Worm (Caenorhabditis elegans) whole organism, L1 larva: ENCODE measurements around the gene C32D5.7.

Experiments used
- alr-1 ChIP-seq: fragments of 200-800 bp; sonication (Bioruptor generic); optimal IDR thresholded peaks from 2 replicates; lab custom pipeline; 2018; ENCODE audit warnings: borderline replicate concordance, mild to moderate bottlenecking, missing genetic modification characterization, missing compliant biosample characterization
- ama-1 ChIP-seq: fragments of 150-350 bp; optimal IDR thresholded peaks from 2 replicates; lab custom pipeline; 2014
- efl-3 ChIP-seq: fragments of 200-800 bp; sonication (Bioruptor generic); optimal IDR thresholded peaks from 2 replicates; lab custom pipeline; 2018; ENCODE audit warnings: mild to moderate bottlenecking, missing genetic modification characterization, missing compliant biosample characterization
- egl-27 ChIP-seq, 2 experiments: fragments of 150-350 bp in 1 of 2; sonication (generic microtip); optimal IDR thresholded peaks; 3 replicates each; lab custom pipeline; 2017 to 2018; ENCODE audit warnings: missing biosample characterization in 2 of 2, missing genetic modification characterization in 2 of 2, missing genetic modification reagents in 2 of 2
- elt-3 ChIP-seq, 6 experiments: fragments of 150-350 bp in 1 of 6; sonication (generic microtip); optimal IDR thresholded peaks; 2 replicates each; lab custom pipeline; 2017 to 2018; ENCODE audit warnings: missing biosample characterization in 6 of 6, missing genetic modification characterization in 6 of 6, inconsistent platforms in 1 of 6
- lin-13 ChIP-seq: fragments of 150-350 bp; optimal IDR thresholded peaks from 2 replicates; lab custom pipeline; 2014; ENCODE audit warnings: missing biosample characterization, missing genetic modification reagents, missing genetic modification characterization
- lin-15B ChIP-seq: fragments of 150-350 bp; sonication (generic microtip); optimal IDR thresholded peaks from 3 replicates; lab custom pipeline; 2014; ENCODE audit warnings: missing biosample characterization, missing genetic modification characterization
- nhr-11 ChIP-seq: fragments of 150-350 bp; optimal IDR thresholded peaks from 2 replicates; lab custom pipeline; 2014; ENCODE audit warnings: missing biosample characterization, missing genetic modification characterization
- nhr-12 ChIP-seq: sonication (generic microtip); optimal IDR thresholded peaks from 2 replicates; lab custom pipeline; 2017; ENCODE audit warnings: missing biosample characterization, missing genetic modification characterization
- nhr-47 ChIP-seq: sonication (generic microtip); optimal IDR thresholded peaks from 2 replicates; lab custom pipeline; 2016; ENCODE audit warnings: mild to moderate bottlenecking, missing genetic modification characterization, moderate library complexity, missing compliant biosample characterization
- unc-62 ChIP-seq: fragments of 150-350 bp; optimal IDR thresholded peaks from 2 replicates; lab custom pipeline; 2014; ENCODE audit warnings: missing biosample characterization, missing genetic modification reagents, missing genetic modification characterization

DNA sequence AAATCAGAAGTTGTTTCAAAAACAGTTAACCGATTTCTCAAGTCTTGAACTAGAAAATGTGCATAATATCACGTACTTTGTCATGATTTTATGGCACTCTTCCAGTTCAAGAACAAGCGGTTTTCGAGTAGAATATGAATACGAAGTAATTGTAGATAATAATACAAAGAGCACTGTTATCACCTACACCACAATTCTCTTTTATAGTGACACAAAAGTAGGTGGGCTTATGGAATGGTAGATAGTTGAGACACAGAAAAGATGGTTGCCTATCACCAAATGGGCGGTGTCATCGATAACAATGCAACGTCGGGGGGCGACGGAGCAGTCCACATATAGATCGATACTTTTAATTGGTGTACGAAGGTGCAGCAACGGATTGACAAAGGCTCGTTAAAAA lies 11.2 kb downstream of the C32D5.7 start:
- no peak for TF ChIP-seq unc-62
- no peak for TF ChIP-seq lin-15B (tag; lab: Kevin White, UChicago)
- TF ChIP-seq elt-3 (tag; optimal IDR thresholded peaks at IDR 0.05; lab: Kevin White, UChicago): no peak
- no peak for TF ChIP-seq nhr-11 (tag; lab: Kevin White, UChicago)
- no peak for TF ChIP-seq alr-1 (tag; lab: Kevin White, UChicago)
- TF ChIP-seq lin-13 (GFP tag; lab: Kevin White, UChicago): no peak
- no peak for TF ChIP-seq nhr-47
- no peak for TF ChIP-seq nhr-12
- TF ChIP-seq efl-3: no peak
- TF ChIP-seq ama-1 (lab: Kevin White, UChicago): peak; percentile 37
- TF ChIP-seq egl-27 (tag; optimal IDR thresholded peaks at IDR 0.05; lab: Kevin White, UChicago): no peak
